Fruit fly (Drosophila melanogaster): ENCODE results near the gene CG32277.

CG32277 gene

DNA sequence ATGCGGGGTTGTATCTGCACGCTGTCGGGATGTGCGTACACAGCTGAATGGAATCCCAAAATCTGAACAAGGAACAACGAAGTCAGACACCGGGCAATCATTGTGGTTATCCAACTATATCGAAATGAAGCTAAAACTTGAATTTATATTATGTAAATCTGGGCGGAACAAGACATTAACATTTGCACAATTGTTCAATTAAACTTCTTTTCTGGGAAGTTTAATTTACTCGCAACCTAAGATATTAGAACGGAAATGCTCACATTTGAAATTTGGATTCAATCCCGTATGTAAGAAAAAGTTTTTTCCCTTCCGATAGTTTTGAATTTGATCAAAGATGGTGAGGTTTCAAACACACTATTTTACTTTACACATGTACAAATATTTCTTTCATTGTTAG, 1.0 kb upstream of the CG32277 start, which contains the start of gene CG33160:
Gene CG33160, minus strand, starts transcription at position 101 of the 400 bp plus-strand sequence.
- TF ChIP-seq CG8159 (tag; optimal IDR thresholded peaks at IDR 0.05) (no peak), D1 (tag; optimal IDR thresholded peaks at IDR 0.05) (no peak), CG17806 (tag; optimal IDR thresholded peaks at IDR 0.05) (no peak), CG10348 (GFP tag; IDR thresholded peaks at IDR 0.05) (no peak), Pif1B (GFP tag; optimal IDR thresholded peaks at IDR 0.05) (no peak), CG34367 (tag; optimal IDR thresholded peaks at IDR 0.05) (no peak), CG12605 (GFP tag; IDR thresholded peaks at IDR 0.05) (no peak)

dm6 chr3L:3204348-3204747, 901 bp downstream of the CG32277 start, which contains the start of gene CG33159:
Gene CG33159, minus strand, starts transcription at chr3L:3204448.
- TF ChIP-seq CG15710 (tag; optimal IDR thresholded peaks at IDR 0.05): no peak
- no peak for TF ChIP-seq CG13204 (GFP tag; optimal IDR thresholded peaks at IDR 0.05)
- no peak for TF ChIP-seq Pif1B (GFP tag; optimal IDR thresholded peaks at IDR 0.05)
- TF ChIP-seq Ets98B (GFP tag; IDR thresholded peaks at IDR 0.05): no peak
- TF ChIP-seq CG8159 (tag; optimal IDR thresholded peaks at IDR 0.05): no peak
- TF ChIP-seq CG10348 (GFP tag; IDR thresholded peaks at IDR 0.05): no peak
- TF ChIP-seq CG4496 (GFP tag; IDR thresholded peaks at IDR 0.05): no peak
- TF ChIP-seq CG34367 (tag; optimal IDR thresholded peaks at IDR 0.05): no peak
- no peak for TF ChIP-seq CG8301 (tag; optimal IDR thresholded peaks at IDR 0.05)
- no peak for TF ChIP-seq CG17806 (tag; optimal IDR thresholded peaks at IDR 0.05)

- TF ChIP-seq CG13204 (GFP tag; optimal IDR thresholded peaks at IDR 0.05) (no peak), CG14655 (GFP tag; optimal IDR thresholded peaks at IDR 0.05) (no peak), EcR (GFP tag; optimal IDR thresholded peaks at IDR 0.05) (no peak), Snoo (tag; optimal IDR thresholded peaks at IDR 0.05) (no peak), CG8301 (tag; optimal IDR thresholded peaks at IDR 0.05) (no peak), CG32121 (GFP tag; IDR thresholded peaks at IDR 0.05) (no peak), CG15710 (tag; optimal IDR thresholded peaks at IDR 0.05) (no peak)
These were observed 2.2 kb downstream of the CG32277 start, which contains the start of gene CG32271 for dm6 chr3L:3203062-3203461. Gene CG32271, minus strand, starts transcription at chr3L:3203162.

DNA sequence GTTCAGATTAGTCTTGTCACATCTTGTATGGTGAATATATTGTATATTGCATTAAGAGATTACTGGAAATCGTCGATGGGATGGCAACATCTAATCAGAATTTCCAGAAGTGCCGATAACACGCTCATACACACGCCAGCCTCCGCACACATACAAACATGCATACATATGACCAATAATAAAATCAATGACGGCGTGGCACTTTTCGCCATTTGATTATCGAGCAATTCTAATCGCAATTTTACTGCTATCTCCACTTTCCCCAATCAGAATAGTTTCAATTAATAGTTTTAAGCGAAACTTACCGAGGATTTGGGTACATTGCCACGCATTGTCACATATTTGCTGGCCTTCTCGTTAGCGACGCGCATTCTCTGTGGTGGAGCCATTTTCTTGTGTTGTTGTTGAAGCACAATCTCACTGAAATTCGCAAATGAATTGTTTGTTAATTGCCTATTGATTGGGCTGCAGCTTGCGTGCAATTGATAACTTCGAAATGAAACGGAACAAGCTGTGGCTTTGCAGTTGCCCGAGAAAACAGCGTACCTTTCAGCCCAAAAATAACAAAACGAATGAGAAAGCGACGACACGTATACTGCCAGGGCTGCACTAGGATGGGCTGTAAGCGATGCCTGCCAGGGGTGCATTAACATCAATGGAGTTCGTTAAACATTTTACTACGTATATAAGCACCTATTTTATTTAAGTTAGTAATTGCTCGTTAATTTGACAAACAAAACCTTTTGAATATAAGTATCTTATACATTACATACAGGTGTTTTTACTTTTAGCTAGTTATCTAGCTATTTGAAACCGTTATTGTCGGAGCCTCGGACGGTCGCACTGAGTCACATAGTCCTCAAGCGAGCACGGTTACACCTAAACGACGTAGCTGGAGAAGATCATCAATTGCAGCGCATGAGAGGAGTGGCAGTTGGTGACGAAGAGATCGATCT, 6.5 kb downstream of the CG32277 start, which contains the start of the genes CG32276 and gry:
Gene CG32276, minus strand, starts transcription at position 601 of the 956 bp plus-strand sequence.
Gene gry, plus strand, starts transcription at position 644 of the 956 bp plus-strand sequence.
- TF ChIP-seq D1 (tag; optimal IDR thresholded peaks at IDR 0.05) (no peak), CG14655 (GFP tag; optimal IDR thresholded peaks at IDR 0.05) (no peak), CG4496 (GFP tag; IDR thresholded peaks at IDR 0.05) (peak; percentile 54; the same call in 2 of the 3 replicates), Pif1B (GFP tag; optimal IDR thresholded peaks at IDR 0.05) (no peak), CG10348 (GFP tag; IDR thresholded peaks at IDR 0.05) (no peak), EcR (GFP tag; optimal IDR thresholded peaks at IDR 0.05) (peak; percentile 35), Ets98B (GFP tag; IDR thresholded peaks at IDR 0.05) (peak; percentile 58; the same call in 1 of the 2 replicates), Pif1A (GFP tag; optimal IDR thresholded peaks at IDR 0.05) (no peak), rn (GFP tag; IDR thresholded peaks at IDR 0.05) (0 out of 2 replicates have a peak, but pooled peaks have one; percentile 32), CG34367 (tag; optimal IDR thresholded peaks at IDR 0.05) (peak; percentile 50), CG9948 (tag; optimal IDR thresholded peaks at IDR 0.05) (no peak), CG13204 (GFP tag; optimal IDR thresholded peaks at IDR 0.05) (no peak), Snoo (tag; optimal IDR thresholded peaks at IDR 0.05) (no peak), CG8301 (tag; optimal IDR thresholded peaks at IDR 0.05) (no peak), CG8159 (tag; optimal IDR thresholded peaks at IDR 0.05) (no peak), CG12605 (GFP tag; IDR thresholded peaks at IDR 0.05) (peak; percentile 22; the same call in 1 of the 2 replicates), gl (tag; optimal IDR thresholded peaks at IDR 0.05) (no peak), fd96Ca (GFP tag; IDR thresholded peaks at IDR 0.05) (peak; percentile 77; the same call in 2 of the 3 replicates), CG15710 (tag; optimal IDR thresholded peaks at IDR 0.05) (peak; percentile 56), CG32121 (GFP tag; IDR thresholded peaks at IDR 0.05) (peak; percentile 76), CG17806 (tag; optimal IDR thresholded peaks at IDR 0.05) (peak; percentile 49)

DNA sequence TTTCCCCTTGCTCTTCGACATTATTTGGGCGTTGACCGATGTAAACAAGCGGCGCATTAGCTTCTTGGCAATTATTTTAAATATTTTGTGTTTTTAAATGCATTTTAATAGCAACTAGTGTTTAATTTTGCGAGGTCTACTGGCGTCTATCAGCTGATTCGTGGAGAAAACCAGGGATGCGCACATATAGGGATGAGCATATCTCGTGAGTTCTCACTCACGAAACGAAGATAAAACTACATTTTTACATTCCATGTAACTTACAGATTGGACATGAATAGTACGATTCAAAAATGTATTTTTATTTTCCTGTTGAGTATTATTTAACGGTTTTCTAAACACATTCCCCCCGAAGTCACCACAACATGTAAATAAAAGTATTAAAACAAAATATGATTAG, 7.8 kb downstream of the CG32277 start, which contains the start of gene CG14966:
Gene CG14966, minus strand, starts transcription at position 168 of the 400 bp plus-strand sequence.
- no peak for TF ChIP-seq CG10348 (GFP tag; IDR thresholded peaks at IDR 0.05)
- TF ChIP-seq gl (tag; optimal IDR thresholded peaks at IDR 0.05): peak; percentile 6
- TF ChIP-seq CG12605 (GFP tag; IDR thresholded peaks at IDR 0.05): 0 out of 2 replicates have a peak, but pooled peaks have one; percentile 19
- TF ChIP-seq CG17806 (tag; optimal IDR thresholded peaks at IDR 0.05): no peak

DNA sequence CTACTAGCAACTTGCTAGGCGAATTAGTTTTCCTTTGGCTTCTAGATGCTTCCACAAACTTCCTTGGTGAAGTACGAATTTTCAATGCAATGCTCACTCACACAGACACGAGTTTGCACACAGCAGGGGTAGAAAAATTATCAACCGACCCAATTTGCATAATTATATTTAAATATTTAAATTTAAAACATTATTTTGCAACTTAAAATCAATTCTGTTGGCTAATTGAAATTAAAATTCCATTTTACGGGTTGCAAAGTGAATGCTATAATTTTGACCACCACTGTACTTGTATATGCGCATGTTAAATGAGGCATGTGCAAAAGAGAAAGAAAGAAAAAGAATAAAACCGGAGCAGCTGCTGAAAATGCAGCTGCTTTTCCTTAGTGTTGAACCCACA, 11.2 kb downstream of the CG32277 start:
- TF ChIP-seq fd96Ca (GFP tag; IDR thresholded peaks at IDR 0.05) (peak; percentile 95), CG13204 (GFP tag; optimal IDR thresholded peaks at IDR 0.05) (peak; percentile 55), CG14655 (GFP tag; optimal IDR thresholded peaks at IDR 0.05) (peak; percentile 96), CG8301 (tag; optimal IDR thresholded peaks at IDR 0.05) (peak; percentile 97), CG34367 (tag; optimal IDR thresholded peaks at IDR 0.05) (peak; percentile 96), D1 (tag; optimal IDR thresholded peaks at IDR 0.05) (no peak), Pif1B (GFP tag; optimal IDR thresholded peaks at IDR 0.05) (peak; percentile 98), Ets98B (GFP tag; IDR thresholded peaks at IDR 0.05) (peak; percentile 98), CG10348 (GFP tag; IDR thresholded peaks at IDR 0.05) (peak; percentile 84), Snoo (tag; optimal IDR thresholded peaks at IDR 0.05) (peak; percentile 94), CG4496 (GFP tag; IDR thresholded peaks at IDR 0.05) (peak; percentile 99), CG17806 (tag; optimal IDR thresholded peaks at IDR 0.05) (peak; percentile 96), CG8159 (tag; optimal IDR thresholded peaks at IDR 0.05) (peak; percentile 94), CG9948 (tag; optimal IDR thresholded peaks at IDR 0.05) (peak; percentile 93), gl (tag; optimal IDR thresholded peaks at IDR 0.05) (peak; percentile 88), EcR (GFP tag; optimal IDR thresholded peaks at IDR 0.05) (no peak), Pif1A (GFP tag; optimal IDR thresholded peaks at IDR 0.05) (peak; percentile 98), rn (GFP tag; IDR thresholded peaks at IDR 0.05) (peak; percentile 96), CG15710 (tag; optimal IDR thresholded peaks at IDR 0.05) (peak; percentile 92), CG32121 (GFP tag; IDR thresholded peaks at IDR 0.05) (peak; percentile 98), CG12605 (GFP tag; IDR thresholded peaks at IDR 0.05) (peak; percentile 99)

All from whole organism, pupa.